Comparison of ENCODE assay signal across 2 worm cellular contexts in the genomic region with DNA sequence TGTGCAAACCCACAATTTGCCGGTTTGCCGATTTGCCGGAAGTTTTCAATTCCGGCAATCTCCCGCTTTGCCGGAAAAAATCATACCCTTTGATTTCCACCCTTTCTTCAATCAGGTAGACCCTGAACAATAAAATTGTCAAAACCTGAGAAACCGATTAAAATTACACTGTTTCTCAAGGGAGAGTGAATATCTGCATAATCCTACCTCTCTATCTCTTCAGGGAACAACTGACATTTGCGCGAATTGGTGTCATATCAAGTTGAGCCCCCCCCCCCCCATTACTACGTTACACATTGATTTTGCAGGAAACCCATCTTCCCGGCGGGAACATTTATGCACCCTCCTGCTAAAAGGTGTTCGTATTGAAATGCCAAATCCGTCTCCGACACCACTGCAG.
TF ChIP-seq lines count a peak whose summit lies in the region.

Gene twk-31 (plus strand): TSS at position 301 of the 400 bp plus-strand sequence.

TF ChIP-seq in whole organism, late embryonic, 69 proteins besides CTCF, POLR2A, EP300 and RAD21:
- TF ChIP-seq ztf-16 (tag; optimal IDR thresholded peaks at IDR 0.05; lab: Kevin White, UChicago) (no peak), unc-55 (GFP tag; optimal IDR thresholded peaks at IDR 0.05; lab: Kevin White, UChicago) (peak; percentile 31)
TF ChIP-seq in whole organism, late embryonic: peak in this region for 1.

TF ChIP-seq in whole organism, mixed stage, embryonic, 35 proteins besides CTCF, POLR2A, EP300 and RAD21:
- peak; percentile 30 for TF ChIP-seq unc-120 (tag; optimal IDR thresholded peaks at IDR 0.05; lab: Kevin White, UChicago; ENCODE audit: poor library complexity, severe bottlenecking)
- no peak for TF ChIP-seq bed-3 (GFP tag; optimal IDR thresholded peaks at IDR 0.05; lab: Kevin White, UChicago)
- peak; percentile 1 for TF ChIP-seq unc-62 (GFP tag; optimal IDR thresholded peaks at IDR 0.05; lab: Kevin White, UChicago)
- peak; percentile 85 for TF ChIP-seq hlh-1 (tag; optimal IDR thresholded peaks at IDR 0.05; lab: Kevin White, UChicago)
